Fruit fly (Drosophila melanogaster): Measurements from ENCODE around the gene CG8281.

dm6 chr3L:7893840-7894239, 18.4 kb upstream of the CG8281 start:
- TF ChIP-seq CTCF (optimal IDR thresholded peaks at IDR 0.05) = no peak
- no peak for TF ChIP-seq CG8478 (optimal IDR thresholded peaks at IDR 0.05)
